Worm (Caenorhabditis elegans): Measurements from ENCODE around the gene nid-1.

DNA sequence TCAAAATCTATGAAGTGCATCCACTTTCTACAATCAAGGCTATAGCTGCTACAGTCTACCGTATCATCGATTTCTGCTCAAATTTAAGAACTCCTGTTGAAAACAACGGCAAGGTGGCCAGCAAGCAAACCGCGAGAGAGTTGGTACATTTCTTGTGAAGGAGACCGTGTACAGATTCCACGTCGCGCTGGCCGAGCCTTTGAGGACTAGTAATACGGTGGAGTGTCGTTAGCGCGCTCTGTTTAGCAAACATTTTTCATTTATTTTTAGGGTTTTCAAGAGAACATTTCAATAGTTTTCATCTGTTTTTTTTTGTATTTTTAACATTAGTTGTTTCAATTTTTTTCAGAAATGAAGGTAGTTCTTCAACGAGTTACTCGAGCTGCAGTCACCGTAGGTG is 42.4 kb downstream of the nid-1 start, which contains the start of gene pqn-68:
- TF ChIP-seq skn-1 (tag; optimal IDR thresholded peaks at IDR 0.05) (no peak), nhr-11 (tag; optimal IDR thresholded peaks at IDR 0.05) (no peak), ztf-11 (tag; optimal IDR thresholded peaks at IDR 0.05) (no peak), nfya-1 (tag; optimal IDR thresholded peaks at IDR 0.05; ENCODE audit: insufficient read depth) (peak; percentile 42), egl-27 (tag; optimal IDR thresholded peaks at IDR 0.05) (no peak), ceh-28 (tag; optimal IDR thresholded peaks at IDR 0.05) (no peak)
